Worm (Caenorhabditis elegans): ENCODE data around the gene rps-29.

rps-29 gene

ce11 chrIII:775443-775842 is 18.7 kb upstream of the rps-29 start:
- TF ChIP-seq ceh-34 (tag; optimal IDR thresholded peaks at IDR 0.05) (no peak), nhr-11 (tag; optimal IDR thresholded peaks at IDR 0.05) (no peak), ceh-18 (tag; optimal IDR thresholded peaks at IDR 0.05) (no peak), tbx-7 (tag; optimal IDR thresholded peaks at IDR 0.05) (no peak), hlh-13 (GFP tag; optimal IDR thresholded peaks at IDR 0.05) (no peak), ahr-1 (tag; optimal IDR thresholded peaks at IDR 0.05) (no peak), pag-3 (tag; optimal IDR thresholded peaks at IDR 0.05; ENCODE audit: borderline replicate concordance) (no peak), zip-5 (tag; optimal IDR thresholded peaks at IDR 0.05) (no peak), hlh-15 (tag; optimal IDR thresholded peaks at IDR 0.05) (no peak), sox-4 (tag; optimal IDR thresholded peaks at IDR 0.05) (no peak), ceh-22 (tag; optimal IDR thresholded peaks at IDR 0.05) (no peak), unc-3 (GFP tag; conservative IDR thresholded peaks at IDR 0.05) (no peak), unc-3 (tag; optimal IDR thresholded peaks at IDR 0.05) (no peak), K09A11.1 (tag; optimal IDR thresholded peaks at IDR 0.05; ENCODE audit: insufficient read depth) (no peak), unc-42 (tag; optimal IDR thresholded peaks at IDR 0.05) (no peak), nfya-1 (tag; optimal IDR thresholded peaks at IDR 0.05) (no peak), hlh-8 (tag; optimal IDR thresholded peaks at IDR 0.05) (no peak)

ce11 chrIII:778771-779170 is 15.3 kb upstream of the rps-29 start, which contains the start of gene alh-11:
alh-11 (minus strand) TSS chrIII:778871.
- TF ChIP-seq pha-4 (tag; optimal IDR thresholded peaks at IDR 0.05): no peak
- TF ChIP-seq madf-2 (tag; optimal IDR thresholded peaks at IDR 0.05): no peak
- TF ChIP-seq nhr-11 (tag; optimal IDR thresholded peaks at IDR 0.05): no peak
- TF ChIP-seq ceh-48 (tag; optimal IDR thresholded peaks at IDR 0.05): no peak
- TF ChIP-seq sox-2 (GFP tag; IDR thresholded peaks at IDR 0.05): no peak
- no peak for TF ChIP-seq ceh-24 (tag; optimal IDR thresholded peaks at IDR 0.05)
- TF ChIP-seq unc-3 (GFP tag; conservative IDR thresholded peaks at IDR 0.05): no peak
- no peak for TF ChIP-seq unc-3 (tag; optimal IDR thresholded peaks at IDR 0.05)
- TF ChIP-seq hlh-6 (tag; optimal IDR thresholded peaks at IDR 0.05): no peak
- TF ChIP-seq elt-4 (tag; optimal IDR thresholded peaks at IDR 0.05): no peak
- no peak for TF ChIP-seq che-1 (tag; optimal IDR thresholded peaks at IDR 0.05)
- TF ChIP-seq unc-42 (tag; optimal IDR thresholded peaks at IDR 0.05): no peak
- no peak for TF ChIP-seq F13H6.1 (tag; optimal IDR thresholded peaks at IDR 0.05)
- TF ChIP-seq ceh-6 (GFP tag; optimal IDR thresholded peaks at IDR 0.05): no peak

- TF ChIP-seq F13H6.1 (tag; optimal IDR thresholded peaks at IDR 0.05): no peak
- no peak for TF ChIP-seq odd-2 (tag; optimal IDR thresholded peaks at IDR 0.05)
- no peak for TF ChIP-seq sdc-2 (tag; optimal IDR thresholded peaks at IDR 0.05)
- no peak for TF ChIP-seq sox-2 (GFP tag; IDR thresholded peaks at IDR 0.05)
- no peak for TF ChIP-seq gmeb-2 (tag; optimal IDR thresholded peaks at IDR 0.05)
- TF ChIP-seq ceh-19 (GFP tag; optimal IDR thresholded peaks at IDR 0.05): no peak
- no peak for TF ChIP-seq dmd-4 (tag; optimal IDR thresholded peaks at IDR 0.05; ENCODE audit: borderline replicate concordance)
- TF ChIP-seq pax-1 (tag; optimal IDR thresholded peaks at IDR 0.05): no peak
- TF ChIP-seq ceh-6 (GFP tag; optimal IDR thresholded peaks at IDR 0.05): no peak
- no peak for TF ChIP-seq ref-2 (tag; optimal IDR thresholded peaks at IDR 0.05)
- TF ChIP-seq madf-2 (tag; optimal IDR thresholded peaks at IDR 0.05): no peak
- no peak for TF ChIP-seq zip-5 (tag; optimal IDR thresholded peaks at IDR 0.05)
- no peak for TF ChIP-seq tbx-7 (tag; optimal IDR thresholded peaks at IDR 0.05)
- TF ChIP-seq ceh-18 (tag; optimal IDR thresholded peaks at IDR 0.05): no peak
- TF ChIP-seq hlh-13 (GFP tag; optimal IDR thresholded peaks at IDR 0.05): no peak
- TF ChIP-seq pag-3 (tag; optimal IDR thresholded peaks at IDR 0.05; ENCODE audit: borderline replicate concordance): no peak
- no peak for TF ChIP-seq sox-4 (tag; optimal IDR thresholded peaks at IDR 0.05)
Observed at ce11 chrIII:782503-782902, 11.6 kb upstream of the rps-29 start.

- TF ChIP-seq fkh-6 (tag; optimal IDR thresholded peaks at IDR 0.05) (no peak), Y22D7AL.16 (tag; optimal IDR thresholded peaks at IDR 0.05) (no peak), fkh-10 (GFP tag; optimal IDR thresholded peaks at IDR 0.05) (no peak), C08G9.2 (tag; optimal IDR thresholded peaks at IDR 0.05) (peak; percentile 81), hlh-6 (tag; optimal IDR thresholded peaks at IDR 0.05) (no peak), sdc-2 (tag; optimal IDR thresholded peaks at IDR 0.05) (peak; percentile 23), ceh-2 (tag; optimal IDR thresholded peaks at IDR 0.05) (peak; percentile 74), tbx-7 (tag; optimal IDR thresholded peaks at IDR 0.05) (peak; percentile 53), madf-2 (tag; optimal IDR thresholded peaks at IDR 0.05) (no peak), ceh-30 (tag; optimal IDR thresholded peaks at IDR 0.05) (no peak), sox-4 (tag; optimal IDR thresholded peaks at IDR 0.05) (no peak), che-1 (tag; optimal IDR thresholded peaks at IDR 0.05) (no peak), ceh-45 (GFP tag; IDR thresholded peaks at IDR 0.05) (no peak), pha-2 (tag; optimal IDR thresholded peaks at IDR 0.05) (no peak), odd-2 (tag; optimal IDR thresholded peaks at IDR 0.05) (no peak), unc-86 (tag; optimal IDR thresholded peaks at IDR 0.05) (peak; percentile 0), lin-11 (tag; optimal IDR thresholded peaks at IDR 0.05) (no peak), pat-9 (tag; optimal IDR thresholded peaks at IDR 0.05) (no peak), ref-2 (tag; optimal IDR thresholded peaks at IDR 0.05) (peak; percentile 64), ets-4 (tag; optimal IDR thresholded peaks at IDR 0.05) (peak; percentile 63), pax-1 (tag; optimal IDR thresholded peaks at IDR 0.05) (peak; percentile 41), K09A11.1 (tag; optimal IDR thresholded peaks at IDR 0.05; ENCODE audit: insufficient read depth) (no peak)
Observed at ce11 chrIII:783254-783753, 10.8 kb upstream of the rps-29 start, which contains the start of the genes dagl-2 and ppm-1.G. dagl-2 (minus strand) TSS chrIII:783305. ppm-1.G (plus strand) TSS chrIII:783703.

Data from whole organism, late embryonic.